Worm (Caenorhabditis elegans) whole organism, L4 larva: Measurements from ENCODE around the gene hpa-1.

Source experiments
- T20F7.1 ChIP-seq: fragments of 200-800 bp; sonication (Bioruptor generic); optimal IDR thresholded peaks from 2 replicates; lab custom pipeline; 2018; ENCODE audit warnings: mild to moderate bottlenecking, missing genetic modification characterization, missing compliant biosample characterization
- T26A8.4 ChIP-seq: fragments of 200-800 bp; sonication (Bioruptor generic); IDR thresholded peaks from 2 replicates; pipeline ENCODE4 v1.3.6; 2022; ENCODE audit warnings: missing genetic modification characterization, missing compliant biosample characterization
- Y5F2A.4 ChIP-seq: fragments of 200-800 bp; sonication (Bioruptor generic); optimal IDR thresholded peaks from 2 replicates; lab custom pipeline; 2018; ENCODE audit warnings: mild to moderate bottlenecking, missing genetic modification characterization, missing compliant biosample characterization
- aha-1 ChIP-seq: fragments of 150-350 bp; peaks from one replicate; lab custom pipeline; 2014; ENCODE audit warnings: missing biosample characterization, missing genetic modification characterization
- aly-2 ChIP-seq: sonication (generic microtip); optimal IDR thresholded peaks from 2 replicates; lab custom pipeline; 2018; ENCODE audit warnings: missing biosample characterization, missing genetic modification characterization
- ceh-28 ChIP-seq: fragments of 150-350 bp; optimal IDR thresholded peaks from 2 replicates; lab custom pipeline; 2014; ENCODE audit warnings: missing biosample characterization, missing genetic modification reagents, missing genetic modification characterization
- ceh-32 ChIP-seq: sonication (generic microtip); optimal IDR thresholded peaks from 2 replicates; lab custom pipeline; 2016; ENCODE audit warnings: mild to moderate bottlenecking, missing genetic modification characterization, missing compliant biosample characterization; ENCODE audit not compliant: poor library complexity
- ceh-44 ChIP-seq: fragments of 200-800 bp; sonication (Bioruptor generic); IDR thresholded peaks from 2 replicates; pipeline ENCODE4 v1.3.6; 2022; ENCODE audit warnings: missing genetic modification reagents, missing genetic modification characterization, missing compliant biosample characterization
- ctbp-1 ChIP-seq: fragments of 200-800 bp; sonication (Bioruptor generic); IDR thresholded peaks from 2 replicates; pipeline ENCODE4 v1.3.6; 2022; ENCODE audit warnings: missing genetic modification reagents, missing genetic modification characterization, missing compliant biosample characterization
- daf-16 ChIP-seq, 3 experiments: sonication (generic microtip); optimal IDR thresholded peaks; 2 replicates each; lab custom pipeline; 2016 to 2017; ENCODE audit warnings: missing genetic modification characterization in 3 of 3, missing genetic modification reagents in 3 of 3, mild to moderate bottlenecking in 2 of 3, missing compliant biosample characterization in 2 of 3, missing biosample characterization in 1 of 3, moderate library complexity in 1 of 3
- dmd-6 ChIP-seq: fragments of 200-800 bp; sonication (Bioruptor generic); IDR thresholded peaks from 2 replicates; pipeline ENCODE4 v1.3.6; 2022; ENCODE audit warnings: missing genetic modification reagents, missing genetic modification characterization, missing compliant biosample characterization
- dmd-9 ChIP-seq: fragments of 200-800 bp; sonication (Bioruptor generic); IDR thresholded peaks from 2 replicates; pipeline ENCODE4 v1.3.6; 2022; ENCODE audit warnings: missing genetic modification reagents, missing genetic modification characterization, missing compliant biosample characterization
- dpl-1 ChIP-seq: fragments of 150-350 bp; optimal IDR thresholded peaks from 2 replicates; lab custom pipeline; 2014; ENCODE audit warnings: missing biosample characterization, missing genetic modification reagents, missing genetic modification characterization
- dve-1 ChIP-seq: sonication (generic microtip); optimal IDR thresholded peaks from 2 replicates; lab custom pipeline; 2017; ENCODE audit warnings: antibody characterized with exemption, mild to moderate bottlenecking, missing genetic modification characterization, missing compliant biosample characterization; ENCODE audit not compliant: insufficient read depth
- fkh-10 ChIP-seq: fragments of 150-350 bp; optimal IDR thresholded peaks from 2 replicates; lab custom pipeline; 2014; ENCODE audit warnings: missing biosample characterization, missing genetic modification reagents, missing genetic modification characterization
- fos-1 ChIP-seq: fragments of 150-350 bp; optimal IDR thresholded peaks from 2 replicates; lab custom pipeline; 2014; ENCODE audit warnings: missing biosample characterization, missing genetic modification characterization
- gei-8 ChIP-seq: fragments of 200-800 bp; sonication (Bioruptor generic); optimal IDR thresholded peaks from 2 replicates; lab custom pipeline; 2018; ENCODE audit warnings: mild to moderate bottlenecking, missing genetic modification characterization, missing compliant biosample characterization
- hlh-30 ChIP-seq: sonication (generic microtip); optimal IDR thresholded peaks from 2 replicates; lab custom pipeline; 2017; ENCODE audit warnings: antibody characterized with exemption, mild to moderate bottlenecking, missing genetic modification characterization, missing compliant biosample characterization; ENCODE audit not compliant: insufficient read depth
- lim-7 ChIP-seq: fragments of 200-800 bp; sonication (Bioruptor generic); IDR thresholded peaks from 2 replicates; pipeline ENCODE4 v1.3.6; 2022; ENCODE audit warnings: missing genetic modification characterization, missing compliant biosample characterization
- lin-1 ChIP-seq: fragments of 200-800 bp; sonication (Bioruptor generic); IDR thresholded peaks from 2 replicates; pipeline ENCODE4 v1.3.6; 2022; ENCODE audit warnings: missing genetic modification reagents, missing genetic modification characterization, missing compliant biosample characterization
- mdt-29 ChIP-seq: fragments of 200-800 bp; sonication (Bioruptor generic); IDR thresholded peaks from 2 replicates; pipeline ENCODE4 v1.3.6; 2022; ENCODE audit warnings: missing genetic modification reagents, missing genetic modification characterization, missing compliant biosample characterization
- mes-2 ChIP-seq: sonication (generic microtip); optimal IDR thresholded peaks from 2 replicates; lab custom pipeline; 2016; ENCODE audit warnings: missing genotype, mild to moderate bottlenecking, missing genetic modification characterization, missing compliant biosample characterization; ENCODE audit not compliant: poor library complexity, severe bottlenecking
- nhr-102 ChIP-seq: sonication (generic microtip); optimal IDR thresholded peaks from 2 replicates; lab custom pipeline; 2016; ENCODE audit warnings: mild to moderate bottlenecking, missing genetic modification characterization, moderate library complexity, missing compliant biosample characterization
- nhr-28 ChIP-seq: fragments of 150-350 bp; optimal IDR thresholded peaks from 2 replicates; lab custom pipeline; 2014; ENCODE audit warnings: missing biosample characterization, missing genetic modification characterization
- nhr-41 ChIP-seq: fragments of 200-800 bp; sonication (Bioruptor generic); IDR thresholded peaks from 2 replicates; pipeline ENCODE4 v1.3.6; 2022; ENCODE audit warnings: missing genetic modification reagents, missing genetic modification characterization, missing compliant biosample characterization
- nhr-76 ChIP-seq: fragments of 150-350 bp; optimal IDR thresholded peaks from 2 replicates; lab custom pipeline; 2014; ENCODE audit warnings: missing biosample characterization, missing genetic modification characterization
- nhr-77 ChIP-seq: fragments of 150-350 bp; optimal IDR thresholded peaks from 2 replicates; lab custom pipeline; 2014; ENCODE audit warnings: missing biosample characterization, missing genetic modification characterization
- pqm-1 ChIP-seq: sonication (generic microtip); optimal IDR thresholded peaks from 2 replicates; lab custom pipeline; 2017; ENCODE audit warnings: missing biosample characterization, missing genetic modification characterization
- saeg-2 ChIP-seq: fragments of 200-800 bp; sonication (Bioruptor generic); IDR thresholded peaks from 2 replicates; pipeline ENCODE4 v1.3.6; 2022; ENCODE audit warnings: missing genetic modification reagents, missing genetic modification characterization, missing compliant biosample characterization
- sdz-12 ChIP-seq: fragments of 200-800 bp; sonication (Bioruptor generic); optimal IDR thresholded peaks from 2 replicates; lab custom pipeline; 2018; ENCODE audit warnings: mild to moderate bottlenecking, missing genetic modification characterization, missing compliant biosample characterization
- set-16 ChIP-seq: fragments of 200-800 bp; sonication (Bioruptor generic); IDR thresholded peaks from 2 replicates; pipeline ENCODE4 v1.3.6; 2022; ENCODE audit warnings: missing genetic modification reagents, missing genetic modification characterization, missing compliant biosample characterization
- spr-3 ChIP-seq: fragments of 200-800 bp; sonication (Bioruptor generic); optimal IDR thresholded peaks from 2 replicates; lab custom pipeline; 2018; ENCODE audit warnings: mild to moderate bottlenecking, missing genetic modification characterization, missing compliant biosample characterization
- unc-39 ChIP-seq: sonication (generic microtip); optimal IDR thresholded peaks from 2 replicates; lab custom pipeline; 2017; ENCODE audit warnings: missing biosample characterization, missing genetic modification characterization
- unc-62 ChIP-seq, 3 experiments: fragments of 150-350 bp in 1 of 3; sonication (generic microtip); optimal IDR thresholded peaks in 2 of 3; peaks in 1 of 3; 1 replicate in 1 of 3; 2 replicates in 2 of 3; lab custom pipeline; 2014 to 2017; ENCODE audit warnings: missing biosample characterization in 3 of 3, missing genetic modification characterization in 3 of 3, missing genetic modification reagents in 3 of 3, missing genotype in 1 of 3
- vab-7 ChIP-seq: fragments of 200-800 bp; sonication (Bioruptor generic); IDR thresholded peaks from 2 replicates; pipeline ENCODE4 v1.3.6; 2022; ENCODE audit warnings: missing genetic modification reagents, missing genetic modification characterization, missing compliant biosample characterization
- zag-1 ChIP-seq: fragments of 150-350 bp; optimal IDR thresholded peaks from 2 replicates; lab custom pipeline; 2014; ENCODE audit warnings: missing biosample characterization, missing genetic modification characterization
- zip-11 ChIP-seq: fragments of 200-800 bp; sonication (Bioruptor generic); IDR thresholded peaks from 2 replicates; pipeline ENCODE4 v1.3.6; 2022; ENCODE audit warnings: missing genetic modification characterization, missing compliant biosample characterization

The hpa-1 gene

ce11 chrIV:16203373-16203772 lies 29.6 kb downstream of the hpa-1 start (continued):
- no peak for TF ChIP-seq T20F7.1 (GFP tag; lab: Kevin White, UChicago)
- TF ChIP-seq unc-39, result no peak
- no peak for TF ChIP-seq nhr-76 (tag; lab: Kevin White, UChicago)
- TF ChIP-seq fos-1 (tag; lab: Kevin White, UChicago), result no peak
- no peak for TF ChIP-seq ceh-44
- no peak for TF ChIP-seq aly-2 (tag; lab: Kevin White, UChicago)
- TF ChIP-seq dmd-9, result no peak
- no peak for TF ChIP-seq spr-3 (GFP tag; lab: Kevin White, UChicago)
- TF ChIP-seq daf-16 (GFP tag; optimal IDR thresholded peaks at IDR 0.05; lab: Kevin White, UChicago), result no peak
- TF ChIP-seq daf-16 (tag; optimal IDR thresholded peaks at IDR 0.05; lab: Kevin White, UChicago), result peak; percentile 69
- peak; percentile 92 for TF ChIP-seq dmd-6 (GFP tag; lab: Robert Waterston, UW)
- TF ChIP-seq mdt-29, result no peak
- TF ChIP-seq nhr-77 (tag; lab: Kevin White, UChicago), result peak; percentile 1
- no peak for TF ChIP-seq mes-2 (tag; lab: Kevin White, UChicago)
- TF ChIP-seq ctbp-1 (GFP tag; lab: Robert Waterston, UW), result no peak
- no peak for TF ChIP-seq fkh-10
- TF ChIP-seq dve-1 (tag; lab: Kevin White, UChicago), result peak; percentile 63
- TF ChIP-seq zip-11, result no peak
- TF ChIP-seq saeg-2, result no peak
- no peak for TF ChIP-seq nhr-41 (GFP tag; lab: Robert Waterston, UW)
- no peak for TF ChIP-seq gei-8
- no peak for TF ChIP-seq ceh-28
- TF ChIP-seq unc-62 (GFP tag; optimal IDR thresholded peaks at IDR 0.05 in 1 of 2; lab: Kevin White, UChicago), result no peak
- TF ChIP-seq unc-62 (tag; optimal IDR thresholded peaks at IDR 0.05; lab: Kevin White, UChicago), result no peak
- no peak for TF ChIP-seq sdz-12 (GFP tag; lab: Kevin White, UChicago)
- TF ChIP-seq zag-1 (tag; lab: Kevin White, UChicago), result no peak
- TF ChIP-seq set-16 (GFP tag; lab: Robert Waterston, UW), result no peak
- TF ChIP-seq hlh-30, result peak; percentile 44
- TF ChIP-seq lim-7 (GFP tag; lab: Robert Waterston, UW), result no peak
- no peak for TF ChIP-seq nhr-102
- no peak for TF ChIP-seq ceh-32 (tag; lab: Kevin White, UChicago)
- peak; percentile 63 for TF ChIP-seq nhr-28 (tag; lab: Kevin White, UChicago)
- TF ChIP-seq T26A8.4 (GFP tag; lab: Robert Waterston, UW), result no peak
- no peak for TF ChIP-seq dpl-1 (GFP tag; lab: Kevin White, UChicago)

- TF ChIP-seq nhr-28 (tag; lab: Kevin White, UChicago), result no peak
- peak in 1 of 2 experiments; percentile 27 for TF ChIP-seq unc-62 (GFP tag; optimal IDR thresholded peaks at IDR 0.05 in 1 of 2; lab: Kevin White, UChicago)
- no peak for TF ChIP-seq unc-62 (tag; optimal IDR thresholded peaks at IDR 0.05; lab: Kevin White, UChicago)
Measured at ce11 chrIV:16202074-16202473, 30.9 kb downstream of the hpa-1 start, which contains the start of gene H25K10.1. Gene H25K10.1 (plus strand): TSS chrIV:16202374.

ce11 chrIV:16199831-16200230 lies 33.1 kb downstream of the hpa-1 start:
- no peak for TF ChIP-seq Y5F2A.4
- no peak for TF ChIP-seq vab-7
- no peak for TF ChIP-seq lin-1 (GFP tag; lab: Robert Waterston, UW)
- no peak for TF ChIP-seq pqm-1
- TF ChIP-seq aha-1 (tag; lab: Kevin White, UChicago), result peak; percentile 20
- TF ChIP-seq unc-62 (GFP tag; optimal IDR thresholded peaks at IDR 0.05 in 1 of 2; lab: Kevin White, UChicago), result peak in 1 of 2 experiments; percentile 96
- TF ChIP-seq unc-62 (tag; optimal IDR thresholded peaks at IDR 0.05; lab: Kevin White, UChicago), result no peak
